Worm (Caenorhabditis elegans) whole organism, L4 larva: ENCODE results near the gene agt-2.

Source experiments
- D1046.2 ChIP-seq: fragments of 200-800 bp; sonication (Bioruptor generic); IDR thresholded peaks from 2 replicates; pipeline ENCODE4 v1.3.6; 2022; ENCODE audit warnings: missing genetic modification characterization, missing compliant biosample characterization
- duxl-1 ChIP-seq: sonication (generic microtip); optimal IDR thresholded peaks from 2 replicates; lab custom pipeline; 2016; ENCODE audit warnings: mild to moderate bottlenecking, missing genetic modification characterization, moderate library complexity, missing compliant biosample characterization; ENCODE audit not compliant: poor library complexity
- madf-5 ChIP-seq, 2 experiments: fragments of 200-800 bp; sonication (Bioruptor generic); IDR thresholded peaks; 2 replicates each; pipeline ENCODE4 v1.3.6; 2022; ENCODE audit warnings: missing compliant biosample characterization in 2 of 2, missing genetic modification characterization in 2 of 2
- mep-1 ChIP-seq: fragments of 150-350 bp; sonication (generic microtip); optimal IDR thresholded peaks from 3 replicates; lab custom pipeline; 2014; ENCODE audit warnings: missing biosample characterization, missing genetic modification characterization
- nhr-10 ChIP-seq: fragments of 150-350 bp; optimal IDR thresholded peaks from 2 replicates; lab custom pipeline; 2014; ENCODE audit warnings: missing biosample characterization, missing genetic modification characterization
- nhr-77 ChIP-seq: fragments of 150-350 bp; optimal IDR thresholded peaks from 2 replicates; lab custom pipeline; 2014; ENCODE audit warnings: missing biosample characterization, missing genetic modification characterization
- pha-4 ChIP-seq, 2 experiments: fragments of 150-350 bp in 1 of 2; fragments of 200-800 bp in 1 of 2; sonication (Bioruptor generic) in 1 of 2; IDR thresholded peaks in 1 of 2; optimal IDR thresholded peaks in 1 of 2; 2 replicates each; pipeline versions ENCODE4 v1.3.6 to Lab custom; 2014 to 2022; ENCODE audit warnings: missing genetic modification characterization in 2 of 2, missing genetic modification reagents in 2 of 2, missing biosample characterization in 1 of 2, missing compliant biosample characterization in 1 of 2
- skn-1 ChIP-seq: fragments of 150-350 bp; optimal IDR thresholded peaks from 2 replicates; lab custom pipeline; 2014; ENCODE audit warnings: missing biosample characterization, missing genetic modification characterization
- unc-130 ChIP-seq: sonication (generic microtip); optimal IDR thresholded peaks from 2 replicates; lab custom pipeline; 2016; ENCODE audit warnings: missing genetic modification reagents, missing genetic modification characterization, missing compliant biosample characterization
- unc-39 ChIP-seq: sonication (generic microtip); optimal IDR thresholded peaks from 2 replicates; lab custom pipeline; 2017; ENCODE audit warnings: missing biosample characterization, missing genetic modification characterization
- unc-62 ChIP-seq, 3 experiments: fragments of 150-350 bp in 1 of 3; sonication (generic microtip); optimal IDR thresholded peaks in 2 of 3; peaks in 1 of 3; 1 replicate in 1 of 3; 2 replicates in 2 of 3; lab custom pipeline; 2014 to 2017; ENCODE audit warnings: missing biosample characterization in 3 of 3, missing genetic modification characterization in 3 of 3, missing genetic modification reagents in 3 of 3, missing genotype in 1 of 3
- zag-1 ChIP-seq: fragments of 150-350 bp; optimal IDR thresholded peaks from 2 replicates; lab custom pipeline; 2014; ENCODE audit warnings: missing biosample characterization, missing genetic modification characterization
- zfp-2 ChIP-seq: sonication (generic microtip); optimal IDR thresholded peaks from 2 replicates; lab custom pipeline; 2016; ENCODE audit warnings: mild to moderate bottlenecking, missing genetic modification characterization, missing compliant biosample characterization

ce11 chrII:5370641-5371040 lies 3.0 kb downstream of the agt-2 start, which contains the start of gene F09E5.12:
- no peak for TF ChIP-seq pha-4 (GFP tag; IDR thresholded peaks at IDR 0.05; lab: Robert Waterston, UW)
- no peak for TF ChIP-seq pha-4 (tag; optimal IDR thresholded peaks at IDR 0.05; lab: Kevin White, UChicago)
- TF ChIP-seq unc-130 (GFP tag; lab: Kevin White, UChicago): no peak
- TF ChIP-seq D1046.2 (GFP tag; lab: Robert Waterston, UW): no peak
- TF ChIP-seq skn-1 (tag; lab: Kevin White, UChicago): no peak
- no peak for TF ChIP-seq nhr-77
- TF ChIP-seq unc-62 (GFP tag; optimal IDR thresholded peaks at IDR 0.05 in 1 of 2; lab: Kevin White, UChicago): no peak
- no peak for TF ChIP-seq unc-62 (tag; optimal IDR thresholded peaks at IDR 0.05; lab: Kevin White, UChicago)
- no peak for TF ChIP-seq zfp-2 (tag; lab: Kevin White, UChicago)
- TF ChIP-seq unc-39 (tag; lab: Kevin White, UChicago): no peak
- TF ChIP-seq madf-5 (GFP tag; IDR thresholded peaks at IDR 0.05; lab: Robert Waterston, UW): no peak
- no peak for TF ChIP-seq zag-1 (tag; lab: Kevin White, UChicago)
- no peak for TF ChIP-seq mep-1
- no peak for TF ChIP-seq duxl-1 (tag; lab: Kevin White, UChicago)
- no peak for TF ChIP-seq nhr-10 (tag; lab: Kevin White, UChicago)
